Worm (Caenorhabditis elegans) whole organism, midembryonic: ENCODE results near the gene exos-8.

Experiments
- T22C8.4 ChIP-seq: fragments of 200-800 bp; sonication (Bioruptor generic); IDR thresholded peaks from 2 replicates; pipeline ENCODE4 v1.3.6; 2022; ENCODE audit warnings: missing genetic modification characterization, missing compliant biosample characterization
- flt-1 ChIP-seq: fragments of 200-800 bp; sonication (Bioruptor generic); IDR thresholded peaks from 2 replicates; pipeline ENCODE4 v1.3.6; 2022; ENCODE audit warnings: missing genetic modification characterization, missing compliant biosample characterization
- klf-2 ChIP-seq: fragments of 200-800 bp; sonication (Bioruptor generic); conservative IDR thresholded peaks from 2 replicates; pipeline ENCODE4 v1.3.6; 2022; ENCODE audit warnings: missing genetic modification reagents, missing genetic modification characterization, missing compliant biosample characterization
- med-1 ChIP-seq: sonication (generic microtip); optimal IDR thresholded peaks from 2 replicates; lab custom pipeline; 2017; ENCODE audit warnings: missing genetic modification characterization, mild to moderate bottlenecking, missing compliant biosample characterization, antibody characterized with exemption, missing genetic modification reagents; ENCODE audit not compliant: insufficient read depth
- ref-1 ChIP-seq: fragments of 200-800 bp; sonication (Bioruptor generic); conservative IDR thresholded peaks from 2 replicates; pipeline ENCODE4 v1.3.6; 2022; ENCODE audit warnings: missing genetic modification reagents, missing genetic modification characterization, missing compliant biosample characterization
- tab-1 ChIP-seq: fragments of 200-800 bp; sonication (Bioruptor generic); IDR thresholded peaks from 2 replicates; pipeline ENCODE4 v1.3.6; 2022; ENCODE audit warnings: missing genetic modification characterization, missing compliant biosample characterization
- ztf-23 ChIP-seq: fragments of 200-800 bp; sonication (Bioruptor generic); IDR thresholded peaks from 2 replicates; pipeline ENCODE4 v1.3.6; 2022; ENCODE audit warnings: missing genetic modification reagents, missing genetic modification characterization, missing compliant biosample characterization
- ztf-29 ChIP-seq: fragments of 200-800 bp; sonication (Bioruptor generic); IDR thresholded peaks from 2 replicates; pipeline ENCODE4 v1.3.6; 2022; ENCODE audit warnings: missing genetic modification reagents, missing genetic modification characterization, missing compliant biosample characterization

ce11 chrII:6695388-6695787 lies 46.1 kb upstream of the exos-8 start, which contains the start of gene C18H9.5:
- TF ChIP-seq flt-1 (GFP tag; lab: Robert Waterston, UW) = no peak
- TF ChIP-seq ref-1 = no peak
- TF ChIP-seq ztf-29 (GFP tag; lab: Robert Waterston, UW) = no peak
- TF ChIP-seq klf-2 (GFP tag; lab: Robert Waterston, UW) = no peak
- TF ChIP-seq T22C8.4 = no peak
- no peak for TF ChIP-seq med-1
- TF ChIP-seq tab-1 (GFP tag; lab: Robert Waterston, UW) = no peak
- TF ChIP-seq ztf-23 (GFP tag; lab: Robert Waterston, UW) = no peak
